Worm (Caenorhabditis elegans): ENCODE results near the gene snb-1.

- TF ChIP-seq ref-1 (GFP tag; conservative IDR thresholded peaks at IDR 0.05) = no peak
- no peak for TF ChIP-seq klf-2 (GFP tag; conservative IDR thresholded peaks at IDR 0.05)
- TF ChIP-seq ztf-23 (GFP tag; IDR thresholded peaks at IDR 0.05) = no peak
- no peak for TF ChIP-seq flt-1 (GFP tag; IDR thresholded peaks at IDR 0.05)
- no peak for TF ChIP-seq med-1 (GFP tag; optimal IDR thresholded peaks at IDR 0.05; ENCODE audit: insufficient read depth)
These were observed 41.3 kb upstream of the snb-1 start, which contains the start of gene W02F12.2 for ce11 chrV:6697552-6697951.
